Worm (Caenorhabditis elegans) whole organism, young adult: Measurements from ENCODE around the gene ZK930.4.

Source experiments
- F22D6.2 ChIP-seq: sonication (generic microtip); optimal IDR thresholded peaks from 2 replicates; lab custom pipeline; 2016; ENCODE audit warnings: mild to moderate bottlenecking, missing genetic modification characterization, missing compliant biosample characterization
- F23B12.7 ChIP-seq: sonication (generic microtip); optimal IDR thresholded peaks from 2 replicates; lab custom pipeline; 2017; ENCODE audit warnings: missing genetic modification characterization, mild to moderate bottlenecking, missing compliant biosample characterization, antibody characterized with exemption, moderate library complexity; ENCODE audit not compliant: insufficient read depth
- F37B4.10 ChIP-seq: fragments of 200-800 bp; sonication (Bioruptor generic); IDR thresholded peaks from 2 replicates; pipeline ENCODE4 v1.3.6; 2022; ENCODE audit warnings: missing genetic modification characterization, missing compliant biosample characterization
- K12H6.12 ChIP-seq: fragments of 200-800 bp; sonication (Bioruptor generic); optimal IDR thresholded peaks from 2 replicates; lab custom pipeline; 2018; ENCODE audit warnings: mild to moderate bottlenecking, missing genetic modification characterization, missing compliant biosample characterization
- Y53F4B.3 ChIP-seq: fragments of 200-800 bp; sonication (Bioruptor generic); IDR thresholded peaks from 2 replicates; pipeline ENCODE4 v1.3.6; 2022; ENCODE audit warnings: missing genetic modification reagents, missing genetic modification characterization, missing compliant biosample characterization
- Y67H2A.10 ChIP-seq: fragments of 200-800 bp; sonication (Bioruptor generic); conservative IDR thresholded peaks from 2 replicates; pipeline ENCODE4 v1.3.6; 2022; ENCODE audit warnings: missing genetic modification reagents, missing genetic modification characterization, missing compliant biosample characterization
- aptf-3 ChIP-seq: fragments of 200-800 bp; sonication (Bioruptor generic); IDR thresholded peaks from 2 replicates; pipeline ENCODE4 v1.3.6; 2022; ENCODE audit warnings: missing genetic modification characterization, missing compliant biosample characterization
- athp-1 ChIP-seq: sonication (generic microtip); optimal IDR thresholded peaks from 2 replicates; lab custom pipeline; 2017; ENCODE audit warnings: mild to moderate bottlenecking, missing genetic modification characterization, missing compliant biosample characterization
- bed-2 ChIP-seq: fragments of 200-800 bp; sonication (Bioruptor generic); IDR thresholded peaks from 2 replicates; pipeline ENCODE4 v1.3.6; 2022; ENCODE audit warnings: missing genetic modification reagents, missing genetic modification characterization, missing compliant biosample characterization
- ceh-27 ChIP-seq: fragments of 200-800 bp; sonication (Bioruptor generic); optimal IDR thresholded peaks from 2 replicates; lab custom pipeline; 2018; ENCODE audit warnings: mild to moderate bottlenecking, missing genetic modification characterization, moderate library complexity, missing compliant biosample characterization
- die-1 ChIP-seq: sonication (generic microtip); optimal IDR thresholded peaks from 2 replicates; lab custom pipeline; 2016; ENCODE audit warnings: missing genotype, mild to moderate bottlenecking, missing genetic modification characterization, missing compliant biosample characterization
- efl-1 ChIP-seq: fragments of 150-350 bp; optimal IDR thresholded peaks from 2 replicates; lab custom pipeline; 2014; ENCODE audit warnings: missing biosample characterization, missing genetic modification reagents, missing genetic modification characterization
- egrh-3 ChIP-seq: fragments of 200-800 bp; sonication (Bioruptor generic); IDR thresholded peaks from 2 replicates; pipeline ENCODE4 v1.3.6; 2022; ENCODE audit warnings: missing genetic modification reagents, missing genetic modification characterization, missing compliant biosample characterization
- hlh-26 ChIP-seq: fragments of 200-800 bp; sonication (Bioruptor generic); conservative IDR thresholded peaks from 2 replicates; pipeline ENCODE4 v1.3.6; 2022; ENCODE audit warnings: missing genetic modification reagents, missing genetic modification characterization, missing compliant biosample characterization
- hmg-1.2 ChIP-seq: fragments of 200-800 bp; sonication (Bioruptor generic); IDR thresholded peaks from 2 replicates; pipeline ENCODE4 v1.3.6; 2022; ENCODE audit warnings: missing genetic modification reagents, missing genetic modification characterization, missing compliant biosample characterization
- hsf-1 ChIP-seq: fragments of 200-800 bp; sonication (Bioruptor generic); IDR thresholded peaks from 2 replicates; pipeline ENCODE4 v1.3.6; 2022; ENCODE audit warnings: missing genetic modification reagents, missing genetic modification characterization, missing compliant biosample characterization
- let-526 ChIP-seq: fragments of 200-800 bp; sonication (Bioruptor generic); IDR thresholded peaks from 2 replicates; pipeline ENCODE4 v1.3.6; 2022; ENCODE audit warnings: missing genetic modification reagents, missing genetic modification characterization, missing compliant biosample characterization
- lin-40 ChIP-seq: sonication (generic microtip); optimal IDR thresholded peaks from 2 replicates; lab custom pipeline; 2016; ENCODE audit warnings: missing genetic modification characterization, mild to moderate bottlenecking, missing compliant biosample characterization, missing genotype, missing genetic modification reagents
- lsl-1 ChIP-seq: fragments of 200-800 bp; sonication (Bioruptor generic); optimal IDR thresholded peaks from 2 replicates; lab custom pipeline; 2018; ENCODE audit warnings: mild to moderate bottlenecking, missing genetic modification characterization, moderate library complexity, missing compliant biosample characterization
- madf-8 ChIP-seq: fragments of 200-800 bp; sonication (Bioruptor generic); conservative IDR thresholded peaks from 2 replicates; pipeline ENCODE4 v1.3.6; 2022; ENCODE audit warnings: missing genetic modification reagents, missing genetic modification characterization, missing compliant biosample characterization
- nfya-1 ChIP-seq: sonication (generic microtip); optimal IDR thresholded peaks from 2 replicates; lab custom pipeline; 2017; ENCODE audit warnings: antibody characterized with exemption, missing compliant biosample characterization, missing genetic modification characterization, borderline replicate concordance; ENCODE audit not compliant: insufficient read depth
- nfyb-1 ChIP-seq: fragments of 200-800 bp; sonication (Bioruptor generic); IDR thresholded peaks from 2 replicates; pipeline ENCODE4 v1.3.6; 2022; ENCODE audit warnings: missing genetic modification reagents, missing genetic modification characterization, missing compliant biosample characterization
- sdz-38 ChIP-seq: sonication (generic microtip); optimal IDR thresholded peaks from 2 replicates; lab custom pipeline; 2016; ENCODE audit warnings: missing genotype, missing genetic modification characterization, missing compliant biosample characterization
- snpc-1.1 ChIP-seq: sonication (generic microtip); optimal IDR thresholded peaks from 2 replicates; lab custom pipeline; 2017; ENCODE audit warnings: missing genetic modification characterization, mild to moderate bottlenecking, missing compliant biosample characterization, antibody characterized with exemption, moderate library complexity, missing genotype, missing genetic modification reagents; ENCODE audit not compliant: insufficient read depth
- tlf-1 ChIP-seq: fragments of 200-800 bp; sonication (Bioruptor generic); optimal IDR thresholded peaks from 2 replicates; lab custom pipeline; 2018; ENCODE audit warnings: mild to moderate bottlenecking, missing genetic modification characterization, missing compliant biosample characterization
- zfh-2 ChIP-seq: fragments of 200-800 bp; sonication (Bioruptor generic); conservative IDR thresholded peaks from 2 replicates; pipeline ENCODE4 v1.3.6; 2022; ENCODE audit warnings: missing genetic modification reagents, missing genetic modification characterization, missing compliant biosample characterization
- zim-3 ChIP-seq: sonication (generic microtip); optimal IDR thresholded peaks from 2 replicates; lab custom pipeline; 2017; ENCODE audit warnings: mild to moderate bottlenecking, missing genetic modification characterization, moderate library complexity, missing compliant biosample characterization
- ztf-28 ChIP-seq: fragments of 200-800 bp; sonication (Bioruptor generic); IDR thresholded peaks from 2 replicates; pipeline ENCODE4 v1.3.6; 2022; ENCODE audit warnings: missing genetic modification reagents, missing genetic modification characterization, missing compliant biosample characterization

Gene ZK930.4

DNA sequence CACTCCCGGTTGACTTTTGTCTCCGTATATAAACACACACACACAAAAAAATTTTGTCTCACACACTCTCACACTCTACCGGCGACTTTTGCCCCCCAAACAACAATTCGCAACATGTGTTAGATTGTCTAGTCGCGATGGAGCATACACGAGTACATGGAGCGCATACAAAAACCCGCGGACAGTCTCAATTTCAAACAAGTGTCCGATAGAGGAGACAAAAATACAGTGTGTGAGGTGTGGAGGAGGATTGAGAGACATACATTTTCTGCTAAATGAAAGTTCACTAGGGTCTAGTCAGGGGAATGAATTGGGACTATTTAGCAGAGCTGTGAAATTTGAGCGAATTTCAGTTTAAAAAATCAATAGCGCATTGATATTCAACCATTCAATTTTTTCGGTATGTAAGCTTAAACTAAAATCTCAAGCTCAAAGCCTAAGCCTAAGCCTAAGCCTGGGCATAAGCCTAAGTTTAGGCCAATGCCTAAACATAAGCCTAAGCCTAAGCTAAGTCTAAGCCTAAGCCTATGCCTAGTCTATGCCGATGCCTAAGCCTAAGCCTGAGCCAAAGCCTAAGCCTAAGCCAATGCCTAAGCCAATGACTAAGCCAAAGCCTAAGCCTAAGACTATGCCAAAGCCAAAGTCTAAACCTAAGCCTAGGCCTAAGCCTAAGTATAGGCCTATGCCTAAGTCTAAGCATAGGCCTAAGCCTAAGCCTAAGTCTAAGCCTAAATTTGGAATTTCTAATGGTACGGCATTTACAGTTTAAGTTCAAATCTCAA, 16.6 kb downstream of the ZK930.4 start:
- no peak for TF ChIP-seq lsl-1 (GFP tag; lab: Kevin White, UChicago)
- 0 out of 2 replicates have a peak, but pooled peaks have one; percentile 10 for TF ChIP-seq let-526 (GFP tag; lab: Robert Waterston, UW)
- TF ChIP-seq madf-8 (GFP tag; lab: Robert Waterston, UW), result no peak

DNA sequence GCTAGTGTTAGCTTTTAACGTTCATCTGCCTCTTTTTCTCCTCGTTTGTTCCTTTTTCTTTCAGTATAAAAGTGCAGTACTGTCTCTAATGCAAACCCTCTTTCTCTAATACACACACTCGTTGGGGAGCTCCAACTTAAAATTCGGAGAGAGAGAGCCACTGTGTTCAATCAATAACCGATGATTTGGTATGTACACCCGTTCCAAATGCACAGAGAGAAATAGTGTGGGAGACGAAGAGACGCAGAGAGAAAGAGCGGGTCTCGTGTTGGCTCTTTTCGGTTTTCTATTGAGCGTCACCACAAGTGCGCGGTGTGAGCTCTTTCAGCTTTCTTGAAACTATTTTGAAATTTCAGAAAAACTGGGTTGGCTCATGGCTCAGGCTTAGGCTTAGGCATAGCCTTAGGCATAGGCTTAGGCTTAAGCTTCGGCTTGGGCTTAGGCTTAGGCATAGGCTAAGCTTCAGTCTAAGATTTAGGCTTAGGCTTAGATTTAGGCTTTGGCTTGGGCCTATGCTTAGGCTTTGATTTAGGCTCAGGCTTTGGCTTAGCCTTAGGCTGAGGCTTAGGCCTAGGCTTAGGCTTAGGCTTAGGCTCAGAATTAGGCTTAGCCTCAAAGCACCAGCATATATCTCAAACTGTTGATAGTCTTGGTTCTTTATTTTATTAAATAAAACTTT, 17.4 kb downstream of the ZK930.4 start:
- TF ChIP-seq egrh-3 (GFP tag; lab: Robert Waterston, UW) (no peak), zim-3 (tag; lab: Kevin White, UChicago) (no peak), hsf-1 (0 out of 2 replicates have a peak, but pooled peaks have one; percentile 37), hmg-1.2 (GFP tag; lab: Robert Waterston, UW) (peak; percentile 83)

DNA sequence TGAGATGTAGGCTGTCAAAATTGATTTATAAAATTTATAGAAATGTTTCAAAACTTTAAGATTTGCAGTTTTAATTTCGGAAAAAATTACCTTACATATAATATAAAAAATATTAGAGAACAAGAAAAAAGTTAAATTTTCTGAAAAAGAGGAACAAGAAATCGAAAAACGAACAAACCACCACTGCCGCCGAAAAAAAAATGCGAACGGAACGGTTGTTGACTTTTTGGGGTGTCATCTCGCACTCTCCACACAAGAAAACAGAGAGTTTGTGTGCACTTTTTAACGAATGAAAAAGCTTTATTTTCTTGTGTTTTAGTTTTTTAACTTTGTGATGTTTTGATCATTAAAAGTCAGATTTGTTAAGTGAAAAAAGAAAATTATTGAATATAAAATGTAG, 18.9 kb downstream of the ZK930.4 start:
- TF ChIP-seq tlf-1 (GFP tag; lab: Kevin White, UChicago), result no peak
- no peak for TF ChIP-seq egrh-3 (GFP tag; lab: Robert Waterston, UW)
- no peak for TF ChIP-seq nfya-1 (tag; lab: Kevin White, UChicago)
- TF ChIP-seq F37B4.10, result no peak
- no peak for TF ChIP-seq Y53F4B.3 (GFP tag; lab: Robert Waterston, UW)
- TF ChIP-seq hlh-26 (GFP tag; lab: Robert Waterston, UW), result no peak
- TF ChIP-seq sdz-38, result no peak
- no peak for TF ChIP-seq F23B12.7 (tag; lab: Kevin White, UChicago)
- no peak for TF ChIP-seq Y67H2A.10 (GFP tag; lab: Robert Waterston, UW)
- TF ChIP-seq lin-40 (tag; lab: Kevin White, UChicago), result no peak
- no peak for TF ChIP-seq bed-2
- no peak for TF ChIP-seq die-1 (tag; lab: Kevin White, UChicago)
- TF ChIP-seq K12H6.12 (tag; lab: Kevin White, UChicago), result no peak
- TF ChIP-seq athp-1 (tag; lab: Kevin White, UChicago), result no peak
- no peak for TF ChIP-seq ztf-28 (GFP tag; lab: Robert Waterston, UW)
- no peak for TF ChIP-seq F22D6.2

- TF ChIP-seq nfyb-1 (GFP tag; lab: Robert Waterston, UW) (peak; percentile 73; the same call in 1 of the 2 replicates), aptf-3 (GFP tag; lab: Robert Waterston, UW) (no peak)
- TF ChIP-seq, all 124 proteins: peak for 1
These were observed 20.2 kb downstream of the ZK930.4 start for ce11 chrII:11926501-11926900.

ce11 chrII:11928752-11929151, 22.4 kb downstream of the ZK930.4 start:
- TF ChIP-seq zfh-2 (peak; percentile 42; the same call in 1 of the 2 replicates), efl-1 (GFP tag; lab: Kevin White, UChicago) (peak; percentile 38), ceh-27 (GFP tag; lab: Kevin White, UChicago) (peak; percentile 13), snpc-1.1 (tag; lab: Kevin White, UChicago) (no peak), egrh-3 (GFP tag; lab: Robert Waterston, UW) (0 out of 2 replicates have a peak, but pooled peaks have one; percentile 29)
- TF ChIP-seq, all 124 proteins: peak for 4
